Worm (Caenorhabditis elegans): Measurements from ENCODE around the gene C45G9.4.
"Not testable (repeated sequence)": the region's sequence is repeated elsewhere in the genome, so short reads cannot be mapped to it uniquely, and the experiment has no call there.

C45G9.4 gene

DNA sequence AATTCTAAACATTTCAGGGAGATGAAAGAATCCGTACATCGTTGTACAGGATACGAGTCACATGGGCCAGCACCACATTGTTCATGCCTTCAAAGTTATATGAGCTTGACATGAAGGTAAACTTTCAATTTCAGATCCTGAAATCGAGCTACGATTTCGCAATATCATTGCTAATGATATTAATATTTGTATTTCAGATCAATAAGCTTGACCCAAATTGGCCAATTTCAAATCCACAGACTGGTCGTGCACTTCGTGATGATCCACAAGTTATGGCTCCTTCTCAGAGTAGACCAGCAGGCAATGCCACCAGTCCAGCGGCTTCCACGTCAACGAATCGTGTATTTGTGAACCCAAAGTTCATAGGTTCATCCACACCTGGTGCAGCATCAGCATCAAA lies 36.1 kb upstream of the C45G9.4 start:
- TF ChIP-seq sem-4 (tag; optimal IDR thresholded peaks at IDR 0.05) (no peak), lsy-2 (tag; optimal IDR thresholded peaks at IDR 0.05) (no peak), sma-9 (GFP tag; optimal IDR thresholded peaks at IDR 0.05) (no peak), sma-9 (tag; optimal IDR thresholded peaks at IDR 0.05) (no peak)

- no peak for TF ChIP-seq R02D3.7 (tag; optimal IDR thresholded peaks at IDR 0.05)
- peak; percentile 14 for TF ChIP-seq nhr-25 (tag; optimal IDR thresholded peaks at IDR 0.05)
Measured at ce11 chrIII:5027219-5027618, 35.3 kb upstream of the C45G9.4 start.

ce11 chrIII:5030629-5031028 lies 31.9 kb upstream of the C45G9.4 start, which contains the start of gene klp-6:
Gene klp-6, plus strand, starts transcription at chrIII:5030929.
- TF ChIP-seq nhr-237 (tag; optimal IDR thresholded peaks at IDR 0.05) (no peak), nhr-11 (tag; optimal IDR thresholded peaks at IDR 0.05) (no peak), C34F6.9 (tag; optimal IDR thresholded peaks at IDR 0.05) (no peak), snpc-4 (tag; optimal IDR thresholded peaks at IDR 0.05) (no peak), unc-62 (GFP tag; optimal IDR thresholded peaks at IDR 0.05) (no peak), nhr-25 (tag; optimal IDR thresholded peaks at IDR 0.05) (no peak), dmd-4 (tag; optimal IDR thresholded peaks at IDR 0.05) (no peak), sma-3 (GFP tag; optimal IDR thresholded peaks at IDR 0.05) (no peak), alr-1 (tag; optimal IDR thresholded peaks at IDR 0.05) (no peak), mab-5 (tag; optimal IDR thresholded peaks at IDR 0.05) (no peak), nhr-12 (tag; optimal IDR thresholded peaks at IDR 0.05) (no peak)

- TF ChIP-seq nhr-21 (tag; optimal IDR thresholded peaks at IDR 0.05): peak; percentile 77
- peak; percentile 45 for TF ChIP-seq unc-55 (GFP tag; optimal IDR thresholded peaks at IDR 0.05)
- peak; percentile 88 for TF ChIP-seq fos-1 (tag; optimal IDR thresholded peaks at IDR 0.05)
- peak; percentile 70 for TF ChIP-seq Y55F3AM.14 (GFP tag; optimal IDR thresholded peaks at IDR 0.05)
- TF ChIP-seq C34F6.9 (tag; optimal IDR thresholded peaks at IDR 0.05): peak; percentile 30
- TF ChIP-seq F13H6.1 (tag; optimal IDR thresholded peaks at IDR 0.05): peak; percentile 89
- TF ChIP-seq lin-13 (GFP tag; optimal IDR thresholded peaks at IDR 0.05): peak; percentile 76
- peak; percentile 7 for TF ChIP-seq mab-5 (tag; optimal IDR thresholded peaks at IDR 0.05)
- peak; percentile 49 for TF ChIP-seq lin-11 (tag; optimal IDR thresholded peaks at IDR 0.05)
- peak; percentile 75 for TF ChIP-seq sma-3 (GFP tag; optimal IDR thresholded peaks at IDR 0.05)
- TF ChIP-seq sem-4 (tag; optimal IDR thresholded peaks at IDR 0.05): peak; percentile 47
- peak in 1 of 2 experiments; percentile 43 for TF ChIP-seq mdl-1 (tag; optimal IDR thresholded peaks at IDR 0.05)
- peak; percentile 50 for TF ChIP-seq nhr-25 (tag; optimal IDR thresholded peaks at IDR 0.05)
- peak; percentile 28 for TF ChIP-seq ztf-4 (tag; optimal IDR thresholded peaks at IDR 0.05)
- peak; percentile 77 for TF ChIP-seq crh-2 (tag; optimal IDR thresholded peaks at IDR 0.05)
- TF ChIP-seq egl-27 (tag; optimal IDR thresholded peaks at IDR 0.05): peak; percentile 24
- TF ChIP-seq sma-9 (GFP tag; optimal IDR thresholded peaks at IDR 0.05): peak; percentile 50
- not testable (repeated sequence) for TF ChIP-seq sma-9 (tag; optimal IDR thresholded peaks at IDR 0.05)
- TF ChIP-seq snpc-4 (tag; optimal IDR thresholded peaks at IDR 0.05): peak; percentile 27
- TF ChIP-seq nhr-129 (tag; optimal IDR thresholded peaks at IDR 0.05): peak; percentile 49
- peak; percentile 66 to 72 for TF ChIP-seq lsy-2 (tag; optimal IDR thresholded peaks at IDR 0.05)
- peak; percentile 47 for TF ChIP-seq gmeb-1 (tag; optimal IDR thresholded peaks at IDR 0.05)
Measured at ce11 chrIII:5031375-5031836, 31.1 kb upstream of the C45G9.4 start.

DNA sequence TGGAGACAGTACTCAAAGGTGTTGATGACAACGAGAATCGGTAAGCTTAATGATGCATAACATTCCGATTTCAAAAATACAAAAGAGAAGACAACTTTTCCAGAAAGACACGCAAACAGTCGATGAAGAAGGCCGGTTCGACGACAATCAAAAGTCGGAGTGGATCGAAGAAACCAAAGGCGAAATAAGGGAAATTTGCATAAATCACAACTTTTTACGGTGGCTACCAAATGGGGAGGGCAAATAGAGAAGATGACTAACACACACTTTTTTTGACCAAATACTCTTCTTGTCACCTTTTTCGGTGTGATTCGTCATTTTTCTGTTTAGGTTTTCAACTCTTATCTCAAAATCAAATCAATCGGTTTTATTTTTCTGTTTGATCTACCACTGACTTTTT lies 26.3 kb upstream of the C45G9.4 start, which contains the start of gene C45G9.6:
TSS of gene C45G9.6 (plus strand) at position 301 of the 400 bp plus-strand sequence.
- TF ChIP-seq unc-62 (GFP tag; optimal IDR thresholded peaks at IDR 0.05): no peak
- TF ChIP-seq nhr-10 (tag; optimal IDR thresholded peaks at IDR 0.05): no peak
- TF ChIP-seq aly-2 (tag; optimal IDR thresholded peaks at IDR 0.05): no peak
- TF ChIP-seq peb-1 (tag; optimal IDR thresholded peaks at IDR 0.05): no peak
- no peak for TF ChIP-seq C34F6.9 (tag; optimal IDR thresholded peaks at IDR 0.05)
- TF ChIP-seq dmd-4 (tag; optimal IDR thresholded peaks at IDR 0.05): no peak
- no peak for TF ChIP-seq nhr-129 (tag; optimal IDR thresholded peaks at IDR 0.05)
- TF ChIP-seq ztf-4 (tag; optimal IDR thresholded peaks at IDR 0.05): no peak
- no peak for TF ChIP-seq Y55F3AM.14 (GFP tag; optimal IDR thresholded peaks at IDR 0.05)
- no peak for TF ChIP-seq nhr-23 (tag; optimal IDR thresholded peaks at IDR 0.05)
- no peak for TF ChIP-seq elt-3 (tag; optimal IDR thresholded peaks at IDR 0.05)
- TF ChIP-seq egl-27 (tag; optimal IDR thresholded peaks at IDR 0.05): no peak
- TF ChIP-seq nhr-77 (tag; optimal IDR thresholded peaks at IDR 0.05): no peak
- no peak for TF ChIP-seq fos-1 (tag; optimal IDR thresholded peaks at IDR 0.05)
- no peak for TF ChIP-seq skn-1 (tag; optimal IDR thresholded peaks at IDR 0.05)
